6 worm cellular contexts compared by ENCODE assay signal in the genomic region with DNA sequence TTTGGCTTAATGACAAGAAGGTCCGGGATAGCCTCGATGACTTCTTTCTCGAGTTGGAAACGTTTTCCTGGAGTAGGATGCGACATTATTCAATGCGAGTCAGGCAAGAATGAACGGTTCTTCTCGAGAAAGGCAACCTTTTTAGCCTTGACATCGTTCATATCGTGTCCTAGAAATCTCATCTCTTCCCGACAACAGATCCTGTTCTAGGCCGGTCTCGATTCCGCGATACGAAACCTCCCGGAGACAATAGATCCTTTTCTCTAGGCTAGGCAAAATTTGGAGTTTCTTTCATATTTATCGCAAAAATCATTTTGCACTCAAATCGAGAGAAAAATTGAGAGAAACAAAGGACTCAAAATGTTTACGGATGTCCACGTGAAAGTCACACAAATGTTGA.
TF ChIP-seq lines count a peak whose summit lies in the region.

A gene (minus strand): TSS at position 93 of the 400 bp plus-strand sequence.

TF ChIP-seq in whole organism, L1 larva, 84 proteins besides CTCF, POLR2A, EP300 and RAD21 (continues in another document):
- TF ChIP-seq blmp-1 (tag; optimal IDR thresholded peaks at IDR 0.05; lab: Kevin White, UChicago) (peak; percentile 19), ceh-8 (GFP tag; optimal IDR thresholded peaks at IDR 0.05; lab: Kevin White, UChicago) (no peak), hlh-4 (tag; optimal IDR thresholded peaks at IDR 0.05; lab: Kevin White, UChicago) (no peak), mef-2 (tag; optimal IDR thresholded peaks at IDR 0.05; lab: Kevin White, UChicago) (no peak), nhr-237 (tag; optimal IDR thresholded peaks at IDR 0.05; lab: Kevin White, UChicago) (no peak), lin-39 (tag; optimal IDR thresholded peaks at IDR 0.05; lab: Kevin White, UChicago) (no peak), vab-15 (tag; optimal IDR thresholded peaks at IDR 0.05; lab: Kevin White, UChicago) (no peak), nhr-85 (tag; lab: Kevin White, UChicago) (peak; percentile 25), aly-2 (tag; optimal IDR thresholded peaks at IDR 0.05; lab: Kevin White, UChicago) (no peak), lin-35 (GFP tag; optimal IDR thresholded peaks at IDR 0.05; lab: Kevin White, UChicago) (no peak), unc-130 (tag; optimal IDR thresholded peaks at IDR 0.05; lab: Kevin White, UChicago) (no peak), fos-1 (tag; optimal IDR thresholded peaks at IDR 0.05; lab: Kevin White, UChicago) (no peak), lin-14 (GFP tag; optimal IDR thresholded peaks at IDR 0.05; lab: Kevin White, UChicago) (peak; percentile 25), swsn-7 (tag; optimal IDR thresholded peaks at IDR 0.05; lab: Kevin White, UChicago) (no peak), mdl-1 (tag; optimal IDR thresholded peaks at IDR 0.05; lab: Kevin White, UChicago) (no peak), ama-1 (optimal IDR thresholded peaks at IDR 0.05; lab: Kevin White, UChicago) (no peak)

TF ChIP-seq in whole organism, L2 larva, 48 proteins besides CTCF, POLR2A, EP300 and RAD21:
- TF ChIP-seq unc-62 (GFP tag; optimal IDR thresholded peaks at IDR 0.05; lab: Kevin White, UChicago) (no peak), elt-1 (tag; optimal IDR thresholded peaks at IDR 0.05; lab: Kevin White, UChicago) (peak; percentile 91), sma-9 (GFP tag; optimal IDR thresholded peaks at IDR 0.05; lab: Kevin White, UChicago) (peak; percentile 52), sma-9 (tag; optimal IDR thresholded peaks at IDR 0.05; lab: Kevin White, UChicago) (no peak), elt-3 (tag; optimal IDR thresholded peaks at IDR 0.05; lab: Kevin White, UChicago) (no peak)

TF ChIP-seq in whole organism, L3 larva, 47 proteins besides CTCF, POLR2A, EP300 and RAD21:
- TF ChIP-seq R02D3.7 (tag; optimal IDR thresholded peaks at IDR 0.05; lab: Kevin White, UChicago): no peak
- no peak for TF ChIP-seq daf-12 (tag; optimal IDR thresholded peaks at IDR 0.05; lab: Kevin White, UChicago)
- TF ChIP-seq aly-2 (tag; optimal IDR thresholded peaks at IDR 0.05; lab: Kevin White, UChicago): no peak
- peak; percentile 74 for TF ChIP-seq nhr-23 (tag; optimal IDR thresholded peaks at IDR 0.05; lab: Kevin White, UChicago)
- no peak for TF ChIP-seq nhr-43 (tag; optimal IDR thresholded peaks at IDR 0.05; lab: Kevin White, UChicago; ENCODE audit: poor library complexity, severe bottlenecking)
- no peak for TF ChIP-seq fkh-2 (tag; optimal IDR thresholded peaks at IDR 0.05; lab: Kevin White, UChicago)
TF ChIP-seq in whole organism, L3 larva: peak in this region for 1.

TF ChIP-seq in whole organism, L4 larva, 104 proteins besides CTCF, POLR2A, EP300 and RAD21:
- TF ChIP-seq F49E8.2 (tag; optimal IDR thresholded peaks at IDR 0.05; lab: Kevin White, UChicago; ENCODE audit: borderline replicate concordance) (no peak), madf-5 (GFP tag; IDR thresholded peaks at IDR 0.05; lab: Robert Waterston, UW) (no peak), dmd-6 (GFP tag; IDR thresholded peaks at IDR 0.05; lab: Robert Waterston, UW) (0 out of 2 replicates have a peak, but pooled peaks have one; percentile 14)

TF ChIP-seq in whole organism, late embryonic, 69 proteins besides CTCF, POLR2A, EP300 and RAD21:
- TF ChIP-seq elt-2 (tag; optimal IDR thresholded peaks at IDR 0.05; lab: Kevin White, UChicago) (no peak), fkh-6 (tag; optimal IDR thresholded peaks at IDR 0.05; lab: Kevin White, UChicago) (no peak), che-1 (tag; optimal IDR thresholded peaks at IDR 0.05; lab: Kevin White, UChicago) (no peak), rnt-1 (tag; optimal IDR thresholded peaks at IDR 0.05; lab: Kevin White, UChicago) (peak; percentile 51)
TF ChIP-seq in whole organism, late embryonic: peak in this region for 1.

TF ChIP-seq in whole organism, mixed stage, embryonic, 35 proteins besides CTCF, POLR2A, EP300 and RAD21:
- TF ChIP-seq lin-13 (tag; optimal IDR thresholded peaks at IDR 0.05; lab: Kevin White, UChicago) (no peak), sem-2 (GFP tag; optimal IDR thresholded peaks at IDR 0.05; lab: Kevin White, UChicago) (no peak), pha-4 (tag; optimal IDR thresholded peaks at IDR 0.05; lab: Kevin White, UChicago) (no peak), mab-5 (tag; optimal IDR thresholded peaks at IDR 0.05; lab: Kevin White, UChicago) (no peak), elt-1 (tag; optimal IDR thresholded peaks at IDR 0.05; lab: Kevin White, UChicago; ENCODE audit: borderline replicate concordance, insufficient read depth) (peak; percentile 77)
TF ChIP-seq in whole organism, mixed stage, embryonic: peak in this region for 1.
